Worm (Caenorhabditis elegans) whole organism, L1 larva: ENCODE data around the gene C27C12.1.

ENCODE experiments used
- Y116A8C.19 ChIP-seq: sonication (generic microtip); optimal IDR thresholded peaks from 2 replicates; lab custom pipeline; 2016; ENCODE audit warnings: missing compliant biosample characterization, missing genetic modification characterization, borderline replicate concordance
- aha-1 ChIP-seq: fragments of 150-350 bp; optimal IDR thresholded peaks from 2 replicates; lab custom pipeline; 2014; ENCODE audit warnings: missing biosample characterization, missing genetic modification characterization
- ceh-82 ChIP-seq, 3 experiments: fragments of 150-350 bp in 1 of 3; sonication (generic microtip) in 2 of 3; optimal IDR thresholded peaks; 2 replicates each; lab custom pipeline; 2014 to 2017; ENCODE audit warnings: missing biosample characterization in 3 of 3, missing genetic modification characterization in 3 of 3
- elt-2 ChIP-seq: sonication (generic microtip); optimal IDR thresholded peaks from 2 replicates; lab custom pipeline; 2016; ENCODE audit warnings: missing genetic modification characterization, mild to moderate bottlenecking, inconsistent platforms, missing compliant biosample characterization, missing genetic modification reagents
- lin-39 ChIP-seq: fragments of 150-350 bp; optimal IDR thresholded peaks from 2 replicates; lab custom pipeline; 2014; ENCODE audit warnings: missing biosample characterization, missing genetic modification reagents, missing genetic modification characterization
- mdl-1 ChIP-seq, 2 experiments: fragments of 150-350 bp; optimal IDR thresholded peaks; 2 replicates each; lab custom pipeline; 2014 to 2017; ENCODE audit warnings: missing biosample characterization in 2 of 2, missing genetic modification characterization in 2 of 2, inconsistent platforms in 1 of 2
- nhr-12 ChIP-seq: sonication (generic microtip); optimal IDR thresholded peaks from 2 replicates; lab custom pipeline; 2017; ENCODE audit warnings: missing biosample characterization, missing genetic modification characterization
- nhr-28 ChIP-seq: fragments of 150-350 bp; optimal IDR thresholded peaks from 2 replicates; lab custom pipeline; 2014; ENCODE audit warnings: missing biosample characterization, missing genetic modification characterization
- nhr-76 ChIP-seq: sonication (generic microtip); optimal IDR thresholded peaks from 2 replicates; lab custom pipeline; 2017; ENCODE audit warnings: missing biosample characterization, missing genetic modification characterization
- swsn-7 ChIP-seq: sonication (generic microtip); optimal IDR thresholded peaks from 2 replicates; lab custom pipeline; 2016; ENCODE audit warnings: missing genetic modification characterization, missing compliant biosample characterization
- unc-130 ChIP-seq: fragments of 150-350 bp; optimal IDR thresholded peaks from 2 replicates; lab custom pipeline; 2017; ENCODE audit warnings: missing biosample characterization, missing genetic modification characterization, inconsistent platforms
- unc-62 ChIP-seq: fragments of 150-350 bp; optimal IDR thresholded peaks from 2 replicates; lab custom pipeline; 2014; ENCODE audit warnings: missing biosample characterization, missing genetic modification reagents, missing genetic modification characterization
- vab-15 ChIP-seq: sonication (generic microtip); optimal IDR thresholded peaks from 2 replicates; lab custom pipeline; 2017; ENCODE audit warnings: missing genotype, mild to moderate bottlenecking, missing genetic modification characterization, missing compliant biosample characterization
- zag-1 ChIP-seq: fragments of 150-350 bp; optimal IDR thresholded peaks from 2 replicates; lab custom pipeline; 2014; ENCODE audit warnings: missing biosample characterization, missing genetic modification characterization

- TF ChIP-seq unc-62 (GFP tag; lab: Kevin White, UChicago) (no peak), mdl-1 (tag; optimal IDR thresholded peaks at IDR 0.05; lab: Kevin White, UChicago) (no peak), nhr-12 (tag; lab: Kevin White, UChicago) (no peak), vab-15 (tag; lab: Kevin White, UChicago) (no peak), swsn-7 (tag; lab: Kevin White, UChicago) (peak; percentile 1), zag-1 (no peak), unc-130 (no peak), elt-2 (tag; lab: Kevin White, UChicago) (no peak), lin-39 (no peak), aha-1 (no peak), nhr-28 (tag; lab: Kevin White, UChicago) (no peak), nhr-76 (tag; lab: Kevin White, UChicago) (no peak), Y116A8C.19 (tag; lab: Kevin White, UChicago) (no peak), ceh-82 (tag; optimal IDR thresholded peaks at IDR 0.05; lab: Kevin White, UChicago) (no peak)
Observed at ce11 chrX:14838339-14838738, 15.2 kb downstream of the C27C12.1 start.
